Worm (Caenorhabditis elegans): ENCODE measurements around the gene ulp-3.

ulp-3 gene

ce11 chrIV:1920513-1920912 is 42.9 kb upstream of the ulp-3 start:
- no peak for TF ChIP-seq jun-1 (tag; optimal IDR thresholded peaks at IDR 0.05)
- TF ChIP-seq nhr-23 (tag; optimal IDR thresholded peaks at IDR 0.05) = no peak
- no peak for TF ChIP-seq ceh-82 (tag; optimal IDR thresholded peaks at IDR 0.05)

- TF ChIP-seq lin-15B (tag; optimal IDR thresholded peaks at IDR 0.05) = peak; percentile 68
- TF ChIP-seq nhr-11 (tag; optimal IDR thresholded peaks at IDR 0.05) = no peak
- no peak for TF ChIP-seq hmg-11 (tag; optimal IDR thresholded peaks at IDR 0.05)
- TF ChIP-seq ceh-28 (tag; optimal IDR thresholded peaks at IDR 0.05) = no peak
- TF ChIP-seq pha-4 (tag; optimal IDR thresholded peaks at IDR 0.05) = peak; percentile 44
- peak; percentile 5 for TF ChIP-seq nfya-1 (tag; optimal IDR thresholded peaks at IDR 0.05; ENCODE audit: insufficient read depth)
Observed at ce11 chrIV:1923722-1924121, 39.7 kb upstream of the ulp-3 start, which contains the start of gene denn-4. TSS of gene denn-4 (plus strand) at chrIV:1924001.

DNA sequence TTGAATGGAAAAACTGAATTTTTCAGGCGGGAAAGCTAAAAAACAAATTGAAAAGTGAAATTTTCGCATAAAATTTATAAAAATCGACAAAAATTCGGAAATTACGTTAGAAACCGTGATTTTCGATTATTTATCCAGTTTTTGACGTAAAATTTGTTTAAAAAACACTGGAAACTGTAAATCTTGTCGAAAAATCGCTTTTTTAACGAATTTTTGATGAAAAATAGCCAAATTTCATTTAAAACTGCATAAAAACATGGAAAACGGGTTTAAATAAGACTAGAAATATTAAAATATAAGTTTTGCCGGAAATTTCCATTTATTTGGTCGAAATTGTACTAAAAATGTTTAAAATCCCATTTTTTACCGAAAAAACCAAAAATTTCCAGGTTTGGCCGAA is 39.3 kb upstream of the ulp-3 start:
- TF ChIP-seq elt-3 (tag; optimal IDR thresholded peaks at IDR 0.05) (no peak), ceh-28 (tag; optimal IDR thresholded peaks at IDR 0.05) (no peak), aly-2 (tag; optimal IDR thresholded peaks at IDR 0.05) (no peak), fkh-10 (GFP tag; optimal IDR thresholded peaks at IDR 0.05) (no peak), ceh-82 (tag; optimal IDR thresholded peaks at IDR 0.05) (no peak), unc-39 (tag; optimal IDR thresholded peaks at IDR 0.05) (no peak), tbx-2 (tag; optimal IDR thresholded peaks at IDR 0.05) (no peak), egl-5 (tag; optimal IDR thresholded peaks at IDR 0.05) (no peak), lsy-12 (tag; optimal IDR thresholded peaks at IDR 0.05) (no peak), mdl-1 (tag; optimal IDR thresholded peaks at IDR 0.05) (no peak)

DNA sequence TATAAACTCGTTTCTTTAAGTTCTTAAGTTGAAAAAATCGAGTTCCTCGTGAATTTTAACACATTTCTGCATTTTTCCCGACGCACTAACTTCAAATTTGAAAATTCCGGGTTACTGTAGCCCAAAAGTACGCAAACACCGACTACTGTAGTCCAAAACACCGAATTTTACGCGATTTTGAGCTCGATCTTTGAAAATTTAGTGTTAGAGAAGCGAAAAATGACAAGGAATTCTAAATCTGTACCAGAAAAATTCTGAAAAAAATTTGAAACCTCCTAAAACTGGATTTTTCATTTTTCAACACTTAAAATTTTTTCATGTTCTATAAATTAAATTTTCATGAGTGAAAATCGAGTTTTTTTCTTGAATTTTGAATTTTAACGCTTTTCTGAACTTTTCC is 18.2 kb upstream of the ulp-3 start:
- TF ChIP-seq ceh-28 (tag; optimal IDR thresholded peaks at IDR 0.05) (no peak), fos-1 (tag; optimal IDR thresholded peaks at IDR 0.05) (no peak), ama-1 (optimal IDR thresholded peaks at IDR 0.05) (no peak), nhr-67 (tag; optimal IDR thresholded peaks at IDR 0.05) (no peak), elt-2 (tag; optimal IDR thresholded peaks at IDR 0.05) (no peak), lin-15B (tag; optimal IDR thresholded peaks at IDR 0.05) (no peak), nhr-12 (tag; optimal IDR thresholded peaks at IDR 0.05) (no peak), fkh-10 (GFP tag; optimal IDR thresholded peaks at IDR 0.05) (no peak), R02D3.7 (tag; optimal IDR thresholded peaks at IDR 0.05) (no peak), ceh-9 (tag; optimal IDR thresholded peaks at IDR 0.05) (no peak), nhr-77 (tag; optimal IDR thresholded peaks at IDR 0.05) (no peak), snpc-4 (tag; optimal IDR thresholded peaks at IDR 0.05) (no peak), nhr-25 (tag; optimal IDR thresholded peaks at IDR 0.05) (no peak), eor-1 (tag; optimal IDR thresholded peaks at IDR 0.05) (no peak), nhr-28 (tag; optimal IDR thresholded peaks at IDR 0.05) (no peak)

DNA sequence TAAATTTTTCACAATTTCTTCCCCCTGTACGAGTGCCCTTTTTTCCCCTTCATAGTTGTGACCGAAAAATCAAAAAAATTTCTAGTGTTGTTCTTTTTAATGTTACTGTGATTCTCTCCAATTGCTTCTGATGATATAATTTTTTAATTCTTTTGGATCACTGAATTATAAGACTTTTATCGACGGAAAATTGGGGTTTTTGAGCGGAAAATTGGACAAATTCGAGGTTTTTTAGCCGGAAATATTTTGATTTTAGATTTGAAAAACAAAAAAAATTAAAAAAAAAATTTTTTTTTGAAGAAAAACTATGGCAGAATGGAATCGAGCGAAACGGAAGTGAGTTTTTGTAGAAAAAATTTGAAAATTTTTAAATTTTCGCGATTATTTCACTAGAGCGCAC is 15.5 kb upstream of the ulp-3 start, which contains the start of gene tsen-54:
Gene tsen-54 (plus strand): TSS at position 301 of the 400 bp plus-strand sequence.
- TF ChIP-seq sea-2 (GFP tag; optimal IDR thresholded peaks at IDR 0.05) (no peak), nfya-1 (tag; optimal IDR thresholded peaks at IDR 0.05; ENCODE audit: insufficient read depth) (no peak), unc-62 (GFP tag; optimal IDR thresholded peaks at IDR 0.05) (no peak), nhr-77 (tag; optimal IDR thresholded peaks at IDR 0.05) (no peak), ztf-11 (tag; optimal IDR thresholded peaks at IDR 0.05) (no peak), ceh-9 (tag; optimal IDR thresholded peaks at IDR 0.05) (no peak), mml-1 (tag; optimal IDR thresholded peaks at IDR 0.05) (no peak), lin-15B (tag; optimal IDR thresholded peaks at IDR 0.05) (no peak), unc-39 (tag; optimal IDR thresholded peaks at IDR 0.05) (no peak), daf-12 (tag; optimal IDR thresholded peaks at IDR 0.05) (no peak), tbx-2 (tag; optimal IDR thresholded peaks at IDR 0.05) (no peak), ZK546.5 (tag; optimal IDR thresholded peaks at IDR 0.05) (no peak), egl-5 (tag; optimal IDR thresholded peaks at IDR 0.05) (no peak), nhr-76 (tag; optimal IDR thresholded peaks at IDR 0.05) (no peak), ceh-82 (tag; optimal IDR thresholded peaks at IDR 0.05) (no peak), nhr-67 (tag; optimal IDR thresholded peaks at IDR 0.05) (no peak), elt-1 (tag; optimal IDR thresholded peaks at IDR 0.05) (no peak)

All from whole organism, L3 larva.